Worm (Caenorhabditis elegans) whole organism, midembryonic: ENCODE measurements around the gene lat-2.

ENCODE experiments used
- cog-1 ChIP-seq: sonication (generic microtip); optimal IDR thresholded peaks from 2 replicates; lab custom pipeline; 2016; ENCODE audit warnings: missing genetic modification characterization, missing compliant biosample characterization
- flt-1 ChIP-seq: fragments of 200-800 bp; sonication (Bioruptor generic); IDR thresholded peaks from 2 replicates; pipeline ENCODE4 v1.3.6; 2022; ENCODE audit warnings: missing genetic modification characterization, missing compliant biosample characterization
- klf-2 ChIP-seq: fragments of 200-800 bp; sonication (Bioruptor generic); conservative IDR thresholded peaks from 2 replicates; pipeline ENCODE4 v1.3.6; 2022; ENCODE audit warnings: missing genetic modification reagents, missing genetic modification characterization, missing compliant biosample characterization
- tab-1 ChIP-seq: fragments of 200-800 bp; sonication (Bioruptor generic); IDR thresholded peaks from 2 replicates; pipeline ENCODE4 v1.3.6; 2022; ENCODE audit warnings: missing genetic modification characterization, missing compliant biosample characterization
- ztf-23 ChIP-seq: fragments of 200-800 bp; sonication (Bioruptor generic); IDR thresholded peaks from 2 replicates; pipeline ENCODE4 v1.3.6; 2022; ENCODE audit warnings: missing genetic modification reagents, missing genetic modification characterization, missing compliant biosample characterization

ce11 chrII:4320455-4320854 lies 38.4 kb upstream of the lat-2 start, which contains the start of gene Y52E8A.2:
- TF ChIP-seq ztf-23 (GFP tag; lab: Robert Waterston, UW): no peak
- no peak for TF ChIP-seq klf-2 (GFP tag; lab: Robert Waterston, UW)
- no peak for TF ChIP-seq cog-1
- no peak for TF ChIP-seq tab-1
- no peak for TF ChIP-seq flt-1 (GFP tag; lab: Robert Waterston, UW)
